Worm (Caenorhabditis elegans) whole organism, early embryonic: ENCODE measurements around the gene F37C12.18.

ENCODE experiments used
- F13C5.2 ChIP-seq: sonication (generic microtip); optimal IDR thresholded peaks from 2 replicates; lab custom pipeline; 2017; ENCODE audit warnings: mild to moderate bottlenecking, missing genetic modification characterization, inconsistent platforms, missing compliant biosample characterization
- ama-1 ChIP-seq: fragments of 150-350 bp; optimal IDR thresholded peaks from 2 replicates; lab custom pipeline; 2014
- sea-1 ChIP-seq: fragments of 200-800 bp; sonication (Bioruptor generic); conservative IDR thresholded peaks from 2 replicates; pipeline ENCODE4 v1.3.6; 2022; ENCODE audit warnings: missing genetic modification characterization, missing compliant biosample characterization

ce11 chrIII:7203130-7203775 lies 8.0 kb upstream of the F37C12.18 start:
- TF ChIP-seq ama-1 (lab: Kevin White, UChicago) (no peak), sea-1 (no peak), F13C5.2 (tag; lab: Kevin White, UChicago) (no peak)
